Fruit fly (Drosophila melanogaster): ENCODE data around the gene Nf-YC.
A peak's percentile ranks its signal among the peaks of the same experiment; 100 is the strongest.

The Nf-YC gene

dm6 chrX:6843841-6844440 lies 23.2 kb upstream of the Nf-YC start, which contains the start of the genes CG14435 and Tmf:
Gene CG14435, minus strand, starts transcription at chrX:6843921.
Gene Tmf, plus strand, starts transcription at chrX:6844341.
- TF ChIP-seq ttk (optimal IDR thresholded peaks at IDR 0.05) (no peak), insv (optimal IDR thresholded peaks at IDR 0.05) (peak; percentile 99)

- TF ChIP-seq insv (optimal IDR thresholded peaks at IDR 0.05) (no peak), h (optimal IDR thresholded peaks at IDR 0.05) (no peak), ttk (optimal IDR thresholded peaks at IDR 0.05) (no peak), Sin3A (optimal IDR thresholded peaks at IDR 0.05) (no peak), Myc (optimal IDR thresholded peaks at IDR 0.05) (no peak), psq (optimal IDR thresholded peaks at IDR 0.05) (no peak)
These were observed 11.9 kb upstream of the Nf-YC start, which contains the start of gene mAChR-C for dm6 chrX:6832584-6832983. Gene mAChR-C, minus strand, starts transcription at chrX:6832684.

- no peak for TF ChIP-seq insv (optimal IDR thresholded peaks at IDR 0.05)
- TF ChIP-seq h (optimal IDR thresholded peaks at IDR 0.05): no peak
- TF ChIP-seq Myc (optimal IDR thresholded peaks at IDR 0.05): no peak
- no peak for TF ChIP-seq Sin3A (optimal IDR thresholded peaks at IDR 0.05)
- TF ChIP-seq psq (optimal IDR thresholded peaks at IDR 0.05): no peak
- TF ChIP-seq ttk (optimal IDR thresholded peaks at IDR 0.05): no peak
These were observed 3.5 kb upstream of the Nf-YC start, which contains the start of gene nonC for dm6 chrX:6824203-6824602. Gene nonC, plus strand, starts transcription at chrX:6824496.

- no peak for TF ChIP-seq Myc (optimal IDR thresholded peaks at IDR 0.05)
- TF ChIP-seq psq (optimal IDR thresholded peaks at IDR 0.05): no peak
- no peak for TF ChIP-seq Sin3A (optimal IDR thresholded peaks at IDR 0.05)
- TF ChIP-seq ttk (optimal IDR thresholded peaks at IDR 0.05): no peak
- TF ChIP-seq h (optimal IDR thresholded peaks at IDR 0.05): no peak
- TF ChIP-seq insv (optimal IDR thresholded peaks at IDR 0.05): no peak
These were observed 2.2 kb upstream of the Nf-YC start, which contains the start of gene Atx-1 for dm6 chrX:6822904-6823303. Gene Atx-1, plus strand, starts transcription at chrX:6823204.

- TF ChIP-seq Sin3A (optimal IDR thresholded peaks at IDR 0.05) (no peak), insv (optimal IDR thresholded peaks at IDR 0.05) (no peak), h (optimal IDR thresholded peaks at IDR 0.05) (no peak), ttk (optimal IDR thresholded peaks at IDR 0.05) (no peak), Myc (optimal IDR thresholded peaks at IDR 0.05) (no peak), psq (optimal IDR thresholded peaks at IDR 0.05) (no peak)
These were observed 7.0 kb downstream of the Nf-YC start, which contains the start of gene iav for dm6 chrX:6813678-6814077. Gene iav, plus strand, starts transcription at chrX:6813978.

dm6 chrX:6805404-6805803 lies 15.3 kb downstream of the Nf-YC start:
- TF ChIP-seq Myc (optimal IDR thresholded peaks at IDR 0.05): no peak
- TF ChIP-seq psq (optimal IDR thresholded peaks at IDR 0.05): no peak
- no peak for TF ChIP-seq Sin3A (optimal IDR thresholded peaks at IDR 0.05)
- TF ChIP-seq insv (optimal IDR thresholded peaks at IDR 0.05): no peak
- TF ChIP-seq h (optimal IDR thresholded peaks at IDR 0.05): no peak
- no peak for TF ChIP-seq ttk (optimal IDR thresholded peaks at IDR 0.05)

dm6 chrX:6804485-6805295 lies 16.0 kb downstream of the Nf-YC start:
- no peak for TF ChIP-seq insv (optimal IDR thresholded peaks at IDR 0.05)
- no peak for TF ChIP-seq ttk (optimal IDR thresholded peaks at IDR 0.05)
- TF ChIP-seq psq (optimal IDR thresholded peaks at IDR 0.05): no peak
- TF ChIP-seq Myc (optimal IDR thresholded peaks at IDR 0.05): no peak
- TF ChIP-seq h (optimal IDR thresholded peaks at IDR 0.05): no peak
- no peak for TF ChIP-seq Sin3A (optimal IDR thresholded peaks at IDR 0.05)

- TF ChIP-seq Myc (optimal IDR thresholded peaks at IDR 0.05): no peak
- TF ChIP-seq Sin3A (optimal IDR thresholded peaks at IDR 0.05): no peak
- no peak for TF ChIP-seq ttk (optimal IDR thresholded peaks at IDR 0.05)
- TF ChIP-seq insv (optimal IDR thresholded peaks at IDR 0.05): no peak
These were observed 16.7 kb downstream of the Nf-YC start for dm6 chrX:6803880-6804484.

- TF ChIP-seq insv (optimal IDR thresholded peaks at IDR 0.05) (no peak), Sin3A (optimal IDR thresholded peaks at IDR 0.05) (no peak), psq (optimal IDR thresholded peaks at IDR 0.05) (no peak), Myc (optimal IDR thresholded peaks at IDR 0.05) (no peak), ttk (optimal IDR thresholded peaks at IDR 0.05) (no peak), h (optimal IDR thresholded peaks at IDR 0.05) (no peak)
These were observed 17.4 kb downstream of the Nf-YC start, which contains the start of the genes C3G and pod1 for dm6 chrX:6803312-6803794. Gene C3G, minus strand, starts transcription at chrX:6803593. Gene pod1, plus strand, starts transcription at chrX:6803684.

- TF ChIP-seq ttk (optimal IDR thresholded peaks at IDR 0.05): no peak
- no peak for TF ChIP-seq h (optimal IDR thresholded peaks at IDR 0.05)
- TF ChIP-seq Sin3A (optimal IDR thresholded peaks at IDR 0.05): no peak
- TF ChIP-seq psq (optimal IDR thresholded peaks at IDR 0.05): no peak
- TF ChIP-seq Myc (optimal IDR thresholded peaks at IDR 0.05): no peak
- no peak for TF ChIP-seq insv (optimal IDR thresholded peaks at IDR 0.05)
These were observed 18.2 kb downstream of the Nf-YC start for dm6 chrX:6802376-6803080.

- TF ChIP-seq insv (optimal IDR thresholded peaks at IDR 0.05) (no peak), Myc (optimal IDR thresholded peaks at IDR 0.05) (no peak), psq (optimal IDR thresholded peaks at IDR 0.05) (no peak), ttk (optimal IDR thresholded peaks at IDR 0.05) (no peak)
These were observed 19.9 kb downstream of the Nf-YC start for dm6 chrX:6800726-6801296.

Measured in Kc167 (cell line).